Worm (Caenorhabditis elegans) whole organism, early embryonic: ENCODE data around the gene dpy-10.

Source experiments
- B0310.2 ChIP-seq: sonication (generic microtip); optimal IDR thresholded peaks from 2 replicates; lab custom pipeline; 2016; ENCODE audit warnings: mild to moderate bottlenecking, missing genetic modification characterization, missing compliant biosample characterization
- F13C5.2 ChIP-seq: sonication (generic microtip); optimal IDR thresholded peaks from 2 replicates; lab custom pipeline; 2017; ENCODE audit warnings: mild to moderate bottlenecking, missing genetic modification characterization, inconsistent platforms, missing compliant biosample characterization
- aly-1 ChIP-seq: sonication (generic microtip); optimal IDR thresholded peaks from 2 replicates; lab custom pipeline; 2016; ENCODE audit warnings: missing genetic modification characterization, missing compliant biosample characterization
- ama-1 ChIP-seq: fragments of 150-350 bp; optimal IDR thresholded peaks from 2 replicates; lab custom pipeline; 2014
- ceh-13 ChIP-seq: fragments of 200-800 bp; sonication (Bioruptor generic); optimal IDR thresholded peaks from 2 replicates; lab custom pipeline; 2018; ENCODE audit warnings: mild to moderate bottlenecking, missing genetic modification characterization, missing compliant biosample characterization
- ceh-36 ChIP-seq: sonication (generic microtip); optimal IDR thresholded peaks from 2 replicates; lab custom pipeline; 2016; ENCODE audit warnings: missing genetic modification characterization, inconsistent platforms, missing compliant biosample characterization
- ets-7 ChIP-seq: sonication (generic microtip); optimal IDR thresholded peaks from 2 replicates; lab custom pipeline; 2016; ENCODE audit warnings: missing genotype, missing genetic modification characterization, missing compliant biosample characterization
- flt-1 ChIP-seq: fragments of 200-800 bp; sonication (Bioruptor generic); IDR thresholded peaks from 2 replicates; pipeline ENCODE4 v1.3.6; 2022; ENCODE audit warnings: missing genetic modification characterization, missing compliant biosample characterization
- hmbx-1 ChIP-seq: sonication (generic microtip); optimal IDR thresholded peaks from 2 replicates; lab custom pipeline; 2016; ENCODE audit warnings: mild to moderate bottlenecking, missing genetic modification characterization, missing compliant biosample characterization
- hmg-4 ChIP-seq: fragments of 200-800 bp; sonication (Bioruptor generic); optimal IDR thresholded peaks from 2 replicates; lab custom pipeline; 2018; ENCODE audit warnings: mild to moderate bottlenecking, missing genetic modification characterization, missing compliant biosample characterization
- hnd-1 ChIP-seq: sonication (generic microtip); optimal IDR thresholded peaks from 2 replicates; lab custom pipeline; 2016; ENCODE audit warnings: missing genetic modification characterization, missing compliant biosample characterization
- pes-1 ChIP-seq: fragments of 200-800 bp; sonication (Bioruptor generic); IDR thresholded peaks from 2 replicates; pipeline ENCODE4 v1.3.6; 2022; ENCODE audit warnings: missing genetic modification reagents, missing genetic modification characterization, missing compliant biosample characterization
- scrt-1 ChIP-seq: fragments of 200-800 bp; sonication (Bioruptor generic); IDR thresholded peaks from 2 replicates; pipeline ENCODE4 v1.3.6; 2022; ENCODE audit warnings: missing genetic modification characterization, missing compliant biosample characterization
- sea-1 ChIP-seq: fragments of 200-800 bp; sonication (Bioruptor generic); conservative IDR thresholded peaks from 2 replicates; pipeline ENCODE4 v1.3.6; 2022; ENCODE audit warnings: missing genetic modification characterization, missing compliant biosample characterization
- tra-4 ChIP-seq: sonication (generic microtip); optimal IDR thresholded peaks from 2 replicates; lab custom pipeline; 2017; ENCODE audit warnings: missing genetic modification characterization, missing compliant biosample characterization

The dpy-10 gene

ce11 chrII:6663799-6664198 is 48.2 kb downstream of the dpy-10 start:
- TF ChIP-seq pes-1 (no peak), ama-1 (no peak), B0310.2 (tag; lab: Kevin White, UChicago) (no peak)

- TF ChIP-seq hmg-4 (GFP tag; lab: Kevin White, UChicago) = no peak
- TF ChIP-seq scrt-1 (GFP tag; lab: Robert Waterston, UW) = no peak
- TF ChIP-seq flt-1 (GFP tag; lab: Robert Waterston, UW) = no peak
- no peak for TF ChIP-seq F13C5.2 (tag; lab: Kevin White, UChicago)
- TF ChIP-seq hnd-1 (tag; lab: Kevin White, UChicago) = no peak
- no peak for TF ChIP-seq hmbx-1 (tag; lab: Kevin White, UChicago)
- TF ChIP-seq sea-1 = no peak
- no peak for TF ChIP-seq aly-1
- no peak for TF ChIP-seq ceh-13 (GFP tag; lab: Kevin White, UChicago)
- TF ChIP-seq tra-4 (tag; lab: Kevin White, UChicago) = no peak
- TF ChIP-seq ceh-36 (tag; lab: Kevin White, UChicago) = no peak
- no peak for TF ChIP-seq ets-7 (tag; lab: Kevin White, UChicago)
- no peak for TF ChIP-seq ama-1
Measured at ce11 chrII:6661211-6661610, 50.8 kb downstream of the dpy-10 start, which contains the start of gene T19D12.2. Gene T19D12.2, plus strand, starts transcription at chrII:6661335.
